Worm (Caenorhabditis elegans) whole organism, L4/young adult: ENCODE data around the gene col-74.

Source experiments
- dao-5 ChIP-seq: sonication (generic microtip); optimal IDR thresholded peaks from 2 replicates; lab custom pipeline; 2016; ENCODE audit warnings: missing genotype, missing genetic modification characterization, moderate library complexity, missing compliant biosample characterization
- him-1 ChIP-seq: sonication (generic microtip); optimal IDR thresholded peaks from 2 replicates; lab custom pipeline; 2016; ENCODE audit warnings: missing genotype, missing genetic modification reagents, missing genetic modification characterization, missing compliant biosample characterization

ce11 chrII:5865405-5866308 is 35.5 kb downstream of the col-74 start, which contains the start of gene F55C12.19:
- TF ChIP-seq him-1, result no peak
- no peak for TF ChIP-seq dao-5
